Worm (Caenorhabditis elegans): ENCODE results near the gene ZK84.2.
A peak's percentile ranks its signal among the peaks of the same experiment; 100 is the strongest.

Gene ZK84.2

DNA sequence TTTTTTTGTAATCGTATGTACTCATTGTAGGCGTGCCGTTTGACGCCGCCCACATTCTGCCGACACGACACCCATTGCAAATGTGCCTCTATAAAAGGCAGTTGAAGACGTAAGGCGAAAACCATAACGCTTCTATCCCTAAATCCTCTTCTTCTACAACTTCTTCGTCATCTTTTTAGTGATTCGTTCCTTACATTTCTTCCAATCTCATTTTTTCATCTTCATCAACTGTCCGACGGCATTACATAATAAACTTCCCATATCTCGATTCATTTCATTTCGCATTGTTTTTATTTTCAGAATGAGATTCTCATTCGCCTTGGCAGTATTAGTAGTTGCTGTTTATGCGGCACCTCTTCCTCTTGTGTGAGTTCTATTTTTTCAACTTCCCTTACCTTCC lies 6.2 kb downstream of the ZK84.2 start, which contains the start of gene ZK84.1:
ZK84.1 (plus strand) TSS at position 301 of the 400 bp plus-strand sequence.
- TF ChIP-seq lin-13 (GFP tag; optimal IDR thresholded peaks at IDR 0.05) (no peak), F37D6.2 (tag; optimal IDR thresholded peaks at IDR 0.05) (no peak), dve-1 (tag; optimal IDR thresholded peaks at IDR 0.05; ENCODE audit: insufficient read depth) (no peak), ceh-28 (tag; optimal IDR thresholded peaks at IDR 0.05) (no peak), nhr-41 (GFP tag; IDR thresholded peaks at IDR 0.05) (no peak), nhr-237 (tag; optimal IDR thresholded peaks at IDR 0.05) (no peak), ama-1 (optimal IDR thresholded peaks at IDR 0.05) (no peak), lim-7 (GFP tag; IDR thresholded peaks at IDR 0.05) (no peak), nhr-77 (tag; optimal IDR thresholded peaks at IDR 0.05) (no peak), nhr-25 (tag; optimal IDR thresholded peaks at IDR 0.05; ENCODE audit: borderline replicate concordance, insufficient read depth) (no peak), dmd-8 (GFP tag; IDR thresholded peaks at IDR 0.05) (no peak), unc-62 (GFP tag; optimal IDR thresholded peaks at IDR 0.05 in 1 of 2) (no peak), unc-62 (tag; optimal IDR thresholded peaks at IDR 0.05) (no peak), zfp-2 (tag; optimal IDR thresholded peaks at IDR 0.05) (no peak), aly-2 (tag; optimal IDR thresholded peaks at IDR 0.05) (no peak)

DNA sequence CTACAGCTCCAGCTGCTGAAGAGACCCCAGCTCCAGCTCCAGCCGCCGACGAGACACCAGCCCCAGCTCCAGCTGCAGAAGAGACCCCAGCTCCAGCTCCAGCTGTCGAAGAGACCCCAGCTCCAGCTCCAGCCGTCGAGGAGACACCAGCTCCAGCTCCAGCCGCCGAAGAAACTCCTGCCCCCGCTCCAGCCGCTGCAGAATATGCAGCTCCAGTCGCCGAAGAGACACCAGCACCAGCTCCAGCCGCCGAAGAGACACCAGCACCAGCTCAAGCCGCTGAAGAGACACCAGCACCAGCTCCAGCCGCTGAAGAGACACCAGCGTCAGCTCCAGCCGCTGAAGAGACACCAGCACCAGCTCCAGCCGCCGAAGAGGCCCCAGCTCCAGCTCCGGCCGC lies 8.4 kb downstream of the ZK84.2 start:
- TF ChIP-seq set-16 (GFP tag; IDR thresholded peaks at IDR 0.05) (peak; percentile 98), daf-8 (GFP tag; IDR thresholded peaks at IDR 0.05) (no peak), pha-4 (GFP tag; IDR thresholded peaks at IDR 0.05) (peak; percentile 86; the same call in 1 of the 2 replicates), pha-4 (tag; optimal IDR thresholded peaks at IDR 0.05) (no peak)

DNA sequence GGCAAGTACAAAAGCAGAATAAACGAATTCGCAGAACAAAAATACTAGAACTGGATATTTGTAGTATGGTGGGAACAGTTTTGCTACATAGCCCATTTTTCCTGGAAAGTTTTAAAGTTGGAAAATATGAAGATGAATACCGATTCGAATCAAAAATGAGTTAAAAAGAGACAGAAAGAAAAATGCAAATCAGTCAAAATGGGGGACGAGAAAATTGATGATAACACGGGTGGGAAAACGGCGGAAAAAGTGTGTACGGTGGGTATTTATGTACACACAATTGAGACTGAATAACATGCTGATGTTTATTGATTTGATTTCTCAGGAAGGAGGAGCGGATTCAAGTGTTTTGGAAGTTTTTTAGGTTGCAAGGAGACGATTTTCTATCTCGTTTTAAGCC lies 10.7 kb downstream of the ZK84.2 start, which contains the start of gene R12C12.9:
R12C12.9 (minus strand) TSS at position 101 of the 400 bp plus-strand sequence.
- TF ChIP-seq T26A8.4 (GFP tag; IDR thresholded peaks at IDR 0.05) = no peak
- TF ChIP-seq ama-1 (optimal IDR thresholded peaks at IDR 0.05) = no peak
- TF ChIP-seq nhr-77 (tag; optimal IDR thresholded peaks at IDR 0.05) = no peak
- TF ChIP-seq daf-16 (GFP tag; optimal IDR thresholded peaks at IDR 0.05) = no peak
- TF ChIP-seq daf-16 (tag; optimal IDR thresholded peaks at IDR 0.05) = peak; percentile 83
- TF ChIP-seq F49E8.2 (tag; optimal IDR thresholded peaks at IDR 0.05; ENCODE audit: borderline replicate concordance) = no peak
- TF ChIP-seq ZK546.5 (tag; optimal IDR thresholded peaks at IDR 0.05) = no peak
- TF ChIP-seq pqm-1 (tag; optimal IDR thresholded peaks at IDR 0.05) = peak; percentile 43
- no peak for TF ChIP-seq Y48G9A.11 (GFP tag; IDR thresholded peaks at IDR 0.05)
- TF ChIP-seq R02D3.7 (tag; optimal IDR thresholded peaks at IDR 0.05) = no peak
- TF ChIP-seq mxl-2 (GFP tag; conservative IDR thresholded peaks at IDR 0.05) = no peak

DNA sequence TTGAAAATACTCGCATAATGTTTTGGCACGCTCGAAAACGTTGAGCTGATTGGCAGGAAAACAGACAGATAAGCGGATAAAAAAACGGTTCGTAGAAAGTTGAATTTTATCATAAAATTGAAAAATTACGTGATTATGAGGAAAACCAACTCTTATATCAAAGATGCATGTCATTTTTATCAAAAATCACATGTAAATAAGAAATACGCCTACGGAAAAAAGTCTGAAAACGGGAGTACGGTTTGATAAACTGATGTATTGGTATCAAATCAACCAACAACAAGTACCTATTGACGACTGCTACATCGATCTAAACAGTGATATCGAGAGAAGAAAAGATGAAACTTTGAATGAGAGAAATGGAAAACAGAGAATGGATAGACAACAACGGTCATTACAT lies 11.5 kb downstream of the ZK84.2 start:
- 0 out of 2 replicates have a peak, but pooled peaks have one; percentile 34 for TF ChIP-seq tra-1 (GFP tag; IDR thresholded peaks at IDR 0.05)
- TF ChIP-seq mdt-29 (GFP tag; IDR thresholded peaks at IDR 0.05) = no peak
- TF ChIP-seq zfp-2 (tag; optimal IDR thresholded peaks at IDR 0.05) = no peak
- TF ChIP-seq php-3 (GFP tag; IDR thresholded peaks at IDR 0.05) = 0 out of 2 replicates have a peak, but pooled peaks have one; percentile 25
- peak; percentile 46 for TF ChIP-seq pqm-1 (tag; optimal IDR thresholded peaks at IDR 0.05)
- TF ChIP-seq aly-2 (tag; optimal IDR thresholded peaks at IDR 0.05) = no peak
- no peak for TF ChIP-seq lin-1 (GFP tag; IDR thresholded peaks at IDR 0.05)
- TF ChIP-seq daf-16 (GFP tag; optimal IDR thresholded peaks at IDR 0.05) = no peak
- TF ChIP-seq daf-16 (tag; optimal IDR thresholded peaks at IDR 0.05) = peak; percentile 99
- peak; percentile 59 for TF ChIP-seq dve-1 (tag; optimal IDR thresholded peaks at IDR 0.05; ENCODE audit: insufficient read depth)
- TF ChIP-seq nhr-102 (tag; optimal IDR thresholded peaks at IDR 0.05) = peak; percentile 7
- no peak for TF ChIP-seq nhr-10 (tag; optimal IDR thresholded peaks at IDR 0.05)
- peak in 1 of 2 experiments; percentile 63 for TF ChIP-seq hif-1 (tag; optimal IDR thresholded peaks at IDR 0.05)
- TF ChIP-seq attf-4 (tag; optimal IDR thresholded peaks at IDR 0.05) = no peak
- TF ChIP-seq dmd-6 (GFP tag; IDR thresholded peaks at IDR 0.05) = peak; percentile 69
- TF ChIP-seq hlh-11 (tag; optimal IDR thresholded peaks at IDR 0.05) = peak; percentile 64
- peak; percentile 32 for TF ChIP-seq nhr-28 (tag; optimal IDR thresholded peaks at IDR 0.05)
